Fruit fly (Drosophila melanogaster) whole organism, embryonic: ENCODE data around the gene CG1738.

Experiments
- Blimp-1 ChIP-seq: fragments of 200-800 bp; sonication (Bioruptor generic); optimal IDR thresholded peaks from 3 replicates; lab custom pipeline; 2018; ENCODE audit warnings: missing biosample characterization, missing genetic modification characterization, mild to moderate bottlenecking, moderate library complexity, missing genetic modification reagents
- BtbVII ChIP-seq: fragments of 200-800 bp; sonication (Bioruptor generic); optimal IDR thresholded peaks from 3 replicates; lab custom pipeline; 2017; ENCODE audit warnings: missing biosample characterization, mild to moderate bottlenecking, missing genetic modification characterization
- CG12659 ChIP-seq: fragments of 200-800 bp; sonication (Bioruptor generic); optimal IDR thresholded peaks from 3 replicates; lab custom pipeline; 2017; ENCODE audit warnings: mild to moderate bottlenecking, missing biosample characterization, missing genetic modification reagents, missing genetic modification characterization
- CG12942 ChIP-seq: fragments of 200-800 bp; sonication (Bioruptor generic); optimal IDR thresholded peaks from 3 replicates; lab custom pipeline; 2016; ENCODE audit warnings: missing biosample characterization, missing genetic modification characterization
- CG13123 ChIP-seq: fragments of 200-800 bp; sonication (Bioruptor generic); optimal IDR thresholded peaks from 2 replicates; lab custom pipeline; 2016; ENCODE audit warnings: missing biosample characterization, missing genetic modification characterization
- CG13894 ChIP-seq: fragments of 200-800 bp; sonication (Bioruptor generic); optimal IDR thresholded peaks from 3 replicates; lab custom pipeline; 2018; ENCODE audit warnings: missing biosample characterization, mild to moderate bottlenecking, missing genetic modification characterization, moderate library complexity
- CG15011 ChIP-seq: fragments of 200-800 bp; sonication (Bioruptor generic); optimal IDR thresholded peaks from 3 replicates; lab custom pipeline; 2018; ENCODE audit warnings: missing biosample characterization, mild to moderate bottlenecking, missing genetic modification characterization
- CG15479 ChIP-seq: fragments of 200-800 bp; sonication (Bioruptor generic); optimal IDR thresholded peaks from 3 replicates; lab custom pipeline; 2019; ENCODE audit warnings: missing biosample characterization, mild to moderate bottlenecking, missing genetic modification characterization, moderate library complexity
- CG18476 ChIP-seq: fragments of 200-800 bp; sonication (Bioruptor generic); optimal IDR thresholded peaks from 2 replicates; lab custom pipeline; 2016; ENCODE audit warnings: missing biosample characterization, mild to moderate bottlenecking, missing genetic modification characterization
- CG2712 ChIP-seq: fragments of 200-800 bp; optimal IDR thresholded peaks from 3 replicates; lab custom pipeline; 2019; ENCODE audit warnings: missing biosample characterization, mild to moderate bottlenecking, missing genetic modification characterization, moderate library complexity
- CG31365 ChIP-seq: fragments of 200-800 bp; sonication (Bioruptor generic); optimal IDR thresholded peaks from 2 replicates; lab custom pipeline; 2018; ENCODE audit warnings: missing biosample characterization, mild to moderate bottlenecking, missing genetic modification characterization
- CG3163 ChIP-seq: fragments of 200-800 bp; sonication (Bioruptor generic); optimal IDR thresholded peaks from 3 replicates; lab custom pipeline; 2016; ENCODE audit warnings: missing biosample characterization, missing genetic modification characterization
- CG32767 ChIP-seq: fragments of 200-800 bp; sonication (Bioruptor generic); IDR thresholded peaks from 2 replicates; pipeline ENCODE4 v1.3.6; 2022; ENCODE audit warnings: missing biosample characterization, missing genetic modification characterization
- CG3838 ChIP-seq: fragments of 200-800 bp; sonication (Bioruptor generic); optimal IDR thresholded peaks from 3 replicates; lab custom pipeline; 2016; ENCODE audit warnings: missing biosample characterization, missing genetic modification characterization
- CG4707 ChIP-seq: fragments of 200-800 bp; sonication (Bioruptor generic); optimal IDR thresholded peaks from 2 replicates; lab custom pipeline; 2018; ENCODE audit warnings: missing biosample characterization, mild to moderate bottlenecking, missing genetic modification characterization, moderate library complexity
- CG5180 ChIP-seq: fragments of 200-800 bp; sonication (Bioruptor generic); optimal IDR thresholded peaks from 3 replicates; lab custom pipeline; 2017; ENCODE audit warnings: missing biosample characterization, missing genetic modification characterization, mild to moderate bottlenecking, moderate library complexity, missing genetic modification reagents
- CG6654 ChIP-seq: fragments of 200-800 bp; sonication (Bioruptor generic); optimal IDR thresholded peaks from 2 replicates; lab custom pipeline; 2017; ENCODE audit warnings: missing biosample characterization, mild to moderate bottlenecking, missing genetic modification characterization
- CG7271 ChIP-seq: fragments of 200-800 bp; sonication (Bioruptor generic); optimal IDR thresholded peaks from 2 replicates; lab custom pipeline; 2018; ENCODE audit warnings: missing biosample characterization, mild to moderate bottlenecking, missing genetic modification characterization, moderate library complexity
- CG8359 ChIP-seq: fragments of 200-800 bp; sonication (Bioruptor generic); optimal IDR thresholded peaks from 2 replicates; lab custom pipeline; 2017; ENCODE audit warnings: missing biosample characterization, mild to moderate bottlenecking, missing genetic modification characterization, borderline replicate concordance
- CG8765 ChIP-seq: fragments of 200-800 bp; sonication (Bioruptor generic); IDR thresholded peaks from 2 replicates; pipeline ENCODE4 v1.3.6; 2022; ENCODE audit warnings: missing biosample characterization, missing genetic modification characterization
- CTCF ChIP-seq: fragments of 200-800 bp; sonication (Bioruptor generic); optimal IDR thresholded peaks from 2 replicates; lab custom pipeline; 2017; ENCODE audit warnings: missing biosample characterization, mild to moderate bottlenecking, missing genetic modification characterization, moderate library complexity
- D19A ChIP-seq: fragments of 200-800 bp; optimal IDR thresholded peaks from 3 replicates; lab custom pipeline; 2019; ENCODE audit warnings: missing biosample characterization, mild to moderate bottlenecking, missing genetic modification characterization, moderate library complexity
- D19B ChIP-seq: fragments of 200-800 bp; sonication (Bioruptor generic); optimal IDR thresholded peaks from 2 replicates; lab custom pipeline; 2017; ENCODE audit warnings: missing biosample characterization, mild to moderate bottlenecking, missing genetic modification characterization
- Drgx ChIP-seq: fragments of 200-800 bp; sonication (Bioruptor generic); IDR thresholded peaks from 2 replicates; pipeline ENCODE4 v1.3.6; 2022; ENCODE audit warnings: missing biosample characterization, missing genetic modification characterization
- E2f1 ChIP-seq: fragments of 200-800 bp; sonication (Bioruptor generic); IDR thresholded peaks from 2 replicates; pipeline ENCODE4 v1.3.6; 2022; ENCODE audit warnings: missing biosample characterization, missing genetic modification characterization
- HmgD ChIP-seq: fragments of 200-800 bp; sonication (Bioruptor generic); optimal IDR thresholded peaks from 3 replicates; lab custom pipeline; 2016; ENCODE audit warnings: missing biosample characterization, missing genetic modification characterization
- MBD-R2 ChIP-seq: fragments of 200-800 bp; sonication (Bioruptor generic); IDR thresholded peaks from 2 replicates; pipeline ENCODE4 v1.3.6; 2022; ENCODE audit warnings: missing biosample characterization, missing genetic modification characterization
- Max ChIP-seq: fragments of 200-800 bp; sonication (Bioruptor generic); optimal IDR thresholded peaks from 2 replicates; lab custom pipeline; 2016; ENCODE audit warnings: missing biosample characterization, mild to moderate bottlenecking, missing genetic modification characterization
- Myb ChIP-seq: fragments of 200-800 bp; sonication (Bioruptor generic); optimal IDR thresholded peaks from 2 replicates; lab custom pipeline; 2016; ENCODE audit warnings: missing biosample characterization, missing genetic modification characterization
- Oli ChIP-seq: fragments of 200-800 bp; sonication (Bioruptor generic); optimal IDR thresholded peaks from 2 replicates; lab custom pipeline; 2018; ENCODE audit warnings: missing biosample characterization, mild to moderate bottlenecking, missing genetic modification characterization, moderate library complexity
- Rx ChIP-seq: fragments of 200-800 bp; sonication (Bioruptor generic); IDR thresholded peaks from 2 replicates; pipeline ENCODE4 v1.3.6; 2022; ENCODE audit warnings: missing biosample characterization, missing genetic modification characterization
- Sox102F ChIP-seq: fragments of 200-800 bp; sonication (Bioruptor generic); optimal IDR thresholded peaks from 2 replicates; lab custom pipeline; 2018; ENCODE audit warnings: missing biosample characterization, mild to moderate bottlenecking, missing genetic modification characterization, moderate library complexity
- Sry-β ChIP-seq: fragments of 200-800 bp; sonication (Bioruptor generic); optimal IDR thresholded peaks from 2 replicates; lab custom pipeline; 2018; ENCODE audit warnings: missing biosample characterization, mild to moderate bottlenecking, missing genetic modification characterization, moderate library complexity
- TFAM ChIP-seq: fragments of 200-800 bp; sonication (Bioruptor generic); optimal IDR thresholded peaks from 2 replicates; lab custom pipeline; 2017; ENCODE audit warnings: missing biosample characterization, missing genetic modification characterization, inconsistent platforms
- Tbp ChIP-seq: fragments of >200 bp; optimal IDR thresholded peaks from 2 replicates; lab custom pipeline; 2018; ENCODE audit warnings: missing biosample characterization, missing genetic modification characterization
- abd-A ChIP-seq: fragments of 200-800 bp; sonication (Bioruptor generic); optimal IDR thresholded peaks from 3 replicates; lab custom pipeline; 2019; ENCODE audit warnings: missing biosample characterization, mild to moderate bottlenecking, missing genetic modification characterization, moderate library complexity
- aop ChIP-seq: fragments of 200-800 bp; sonication (Bioruptor generic); IDR thresholded peaks from 2 replicates; pipeline ENCODE4 v1.3.6; 2022; ENCODE audit warnings: missing biosample characterization, missing genetic modification characterization
- cato ChIP-seq: fragments of 200-800 bp; sonication (Bioruptor generic); optimal IDR thresholded peaks from 2 replicates; lab custom pipeline; 2016; ENCODE audit warnings: missing biosample characterization, missing genetic modification characterization, borderline replicate concordance
- croc ChIP-seq: fragments of 200-800 bp; sonication (Bioruptor generic); conservative IDR thresholded peaks from 3 replicates; pipeline ENCODE4 v1.3.6; 2022; ENCODE audit warnings: missing biosample characterization, missing genetic modification characterization
- dmrt99B ChIP-seq: fragments of 200-800 bp; sonication (Bioruptor generic); optimal IDR thresholded peaks from 2 replicates; lab custom pipeline; 2018; ENCODE audit warnings: missing biosample characterization, mild to moderate bottlenecking, missing genetic modification characterization, moderate library complexity
- emc ChIP-seq: fragments of 200-800 bp; sonication (Bioruptor generic); optimal IDR thresholded peaks from 2 replicates; lab custom pipeline; 2016; ENCODE audit warnings: missing biosample characterization, missing genetic modification characterization
- fd102C ChIP-seq: fragments of 200-800 bp; sonication (Bioruptor generic); optimal IDR thresholded peaks from 2 replicates; lab custom pipeline; 2018; ENCODE audit warnings: missing biosample characterization, mild to moderate bottlenecking, missing genetic modification characterization, moderate library complexity
- gfzf ChIP-seq: fragments of 200-800 bp; sonication (Bioruptor generic); optimal IDR thresholded peaks from 2 replicates; lab custom pipeline; 2016; ENCODE audit warnings: missing biosample characterization, mild to moderate bottlenecking, missing genetic modification characterization, moderate library complexity
- ken ChIP-seq: fragments of 200-800 bp; sonication (Bioruptor generic); IDR thresholded peaks from 3 replicates; pipeline ENCODE4 v1.3.6; 2022; ENCODE audit warnings: missing biosample characterization, missing genetic modification characterization
- klu ChIP-seq: fragments of 200-800 bp; sonication (Bioruptor generic); IDR thresholded peaks from 2 replicates; pipeline ENCODE4 v1.3.6; 2022; ENCODE audit warnings: missing biosample characterization, missing genetic modification characterization
- luna ChIP-seq: fragments of 200-800 bp; sonication (Bioruptor generic); optimal IDR thresholded peaks from 2 replicates; lab custom pipeline; 2016; ENCODE audit warnings: missing biosample characterization, missing genetic modification characterization
- peb ChIP-seq: fragments of 200-800 bp; sonication (Bioruptor generic); IDR thresholded peaks from 2 replicates; pipeline ENCODE4 v1.3.6; 2022; ENCODE audit warnings: missing biosample characterization, missing genetic modification characterization
- run ChIP-seq: fragments of 200-800 bp; sonication (Bioruptor generic); optimal IDR thresholded peaks from 3 replicates; lab custom pipeline; 2018; ENCODE audit warnings: missing biosample characterization, mild to moderate bottlenecking, missing genetic modification characterization
- slp2 ChIP-seq: fragments of 200-800 bp; sonication (Bioruptor generic); optimal IDR thresholded peaks from 2 replicates; lab custom pipeline; 2016; ENCODE audit warnings: missing biosample characterization, missing genetic modification characterization
- sob ChIP-seq: fragments of 200-800 bp; sonication (Bioruptor generic); IDR thresholded peaks from 2 replicates; pipeline ENCODE4 v1.3.6; 2022; ENCODE audit warnings: missing biosample characterization, missing genetic modification characterization
- sr ChIP-seq: fragments of 200-800 bp; sonication (Bioruptor generic); IDR thresholded peaks from 3 replicates; pipeline ENCODE4 v1.3.6; 2022; ENCODE audit warnings: missing biosample characterization, missing genetic modification characterization
- wor ChIP-seq: fragments of 200-800 bp; sonication (Bioruptor generic); IDR thresholded peaks from 2 replicates; pipeline ENCODE4 v1.3.6; 2022; ENCODE audit warnings: missing biosample characterization, missing genetic modification characterization
- zfh1 ChIP-seq: fragments of 200-800 bp; sonication (Bioruptor generic); IDR thresholded peaks from 3 replicates; pipeline ENCODE4 v1.3.6; 2022; ENCODE audit warnings: missing biosample characterization, missing genetic modification characterization

CG1738 gene

dm6 chrX:11369374-11369773 lies 20.5 kb downstream of the CG1738 start, which contains the start of gene dlg1 (continued):
- TF ChIP-seq sr (GFP tag; lab: Robert Waterston, UW): no peak
- no peak for TF ChIP-seq ken (GFP tag; lab: Robert Waterston, UW)
- no peak for TF ChIP-seq wor (GFP tag; lab: Robert Waterston, UW)
- no peak for TF ChIP-seq TFAM (GFP tag; lab: Kevin White, UChicago)
- no peak for TF ChIP-seq CG6654 (GFP tag; lab: Kevin White, UChicago)
- TF ChIP-seq klu (GFP tag; lab: Robert Waterston, UW): no peak
- TF ChIP-seq HmgD (GFP tag; lab: Kevin White, UChicago): no peak
- no peak for TF ChIP-seq D19B
- no peak for TF ChIP-seq aop
- no peak for TF ChIP-seq zfh1 (GFP tag; lab: Robert Waterston, UW)
- no peak for TF ChIP-seq Rx (GFP tag; lab: Robert Waterston, UW)
- TF ChIP-seq D19A (tag; lab: Kevin White, UChicago): no peak
- TF ChIP-seq CG8765 (GFP tag; lab: Robert Waterston, UW): no peak
- no peak for TF ChIP-seq CG18476 (GFP tag; lab: Kevin White, UChicago)
- peak; percentile 25 for TF ChIP-seq CG12659 (GFP tag; lab: Kevin White, UChicago)
- TF ChIP-seq CG13123: no peak
- no peak for TF ChIP-seq Blimp-1
- TF ChIP-seq CG3838 (GFP tag; lab: Kevin White, UChicago): no peak
- TF ChIP-seq BtbVII (GFP tag; lab: Kevin White, UChicago): no peak
- TF ChIP-seq gfzf (GFP tag; lab: Kevin White, UChicago): peak; percentile 67
- no peak for TF ChIP-seq CG15479
- TF ChIP-seq Drgx: no peak
- no peak for TF ChIP-seq CG8359
- TF ChIP-seq Sry-β (GFP tag; lab: Kevin White, UChicago): no peak
- TF ChIP-seq CG32767 (GFP tag; lab: Robert Waterston, UW): no peak
- peak; percentile 56 for TF ChIP-seq MBD-R2 (GFP tag; lab: Robert Waterston, UW)
- TF ChIP-seq peb (GFP tag; lab: Robert Waterston, UW): no peak
- TF ChIP-seq E2f1 (GFP tag; lab: Robert Waterston, UW): no peak
- TF ChIP-seq CG7271 (tag; lab: Kevin White, UChicago): no peak
- TF ChIP-seq run (tag; lab: Kevin White, UChicago): no peak
- no peak for TF ChIP-seq CG5180 (GFP tag; lab: Kevin White, UChicago)
- no peak for TF ChIP-seq Max (GFP tag; lab: Kevin White, UChicago)
- TF ChIP-seq CG2712 (tag; lab: Kevin White, UChicago): peak; percentile 10
- TF ChIP-seq CTCF: no peak
- TF ChIP-seq Sox102F (GFP tag; lab: Kevin White, UChicago): no peak
- TF ChIP-seq cato (GFP tag; lab: Kevin White, UChicago): no peak
- TF ChIP-seq CG15011: no peak
- TF ChIP-seq sob (GFP tag; lab: Robert Waterston, UW): no peak
- no peak for TF ChIP-seq Oli (tag; lab: Kevin White, UChicago)
- TF ChIP-seq Tbp (GFP tag; lab: Kevin White, UChicago): no peak
- TF ChIP-seq CG12942 (GFP tag; lab: Kevin White, UChicago): no peak
- TF ChIP-seq CG31365 (tag; lab: Kevin White, UChicago): no peak
- no peak for TF ChIP-seq luna (GFP tag; lab: Kevin White, UChicago)
- no peak for TF ChIP-seq fd102C (GFP tag; lab: Kevin White, UChicago)
- no peak for TF ChIP-seq CG3163
- no peak for TF ChIP-seq CG4707
- no peak for TF ChIP-seq Myb (GFP tag; lab: Kevin White, UChicago)
- no peak for TF ChIP-seq CG13894 (tag; lab: Kevin White, UChicago)
- no peak for TF ChIP-seq slp2 (GFP tag; lab: Kevin White, UChicago)
- TF ChIP-seq dmrt99B (tag; lab: Kevin White, UChicago): no peak
- no peak for TF ChIP-seq croc
- no peak for TF ChIP-seq emc (GFP tag; lab: Kevin White, UChicago)
- no peak for TF ChIP-seq abd-A (tag; lab: Kevin White, UChicago)
